Worm (Caenorhabditis elegans) whole organism, midembryonic: ENCODE measurements around the gene idhg-1.

ENCODE experiments used
- T22C8.4 ChIP-seq: fragments of 200-800 bp; sonication (Bioruptor generic); IDR thresholded peaks from 2 replicates; pipeline ENCODE4 v1.3.6; 2022; ENCODE audit warnings: missing genetic modification characterization, missing compliant biosample characterization
- cog-1 ChIP-seq: sonication (generic microtip); optimal IDR thresholded peaks from 2 replicates; lab custom pipeline; 2016; ENCODE audit warnings: missing genetic modification characterization, missing compliant biosample characterization
- flt-1 ChIP-seq: fragments of 200-800 bp; sonication (Bioruptor generic); IDR thresholded peaks from 2 replicates; pipeline ENCODE4 v1.3.6; 2022; ENCODE audit warnings: missing genetic modification characterization, missing compliant biosample characterization
- klf-2 ChIP-seq: fragments of 200-800 bp; sonication (Bioruptor generic); conservative IDR thresholded peaks from 2 replicates; pipeline ENCODE4 v1.3.6; 2022; ENCODE audit warnings: missing genetic modification reagents, missing genetic modification characterization, missing compliant biosample characterization
- ref-1 ChIP-seq: fragments of 200-800 bp; sonication (Bioruptor generic); conservative IDR thresholded peaks from 2 replicates; pipeline ENCODE4 v1.3.6; 2022; ENCODE audit warnings: missing genetic modification reagents, missing genetic modification characterization, missing compliant biosample characterization
- ztf-29 ChIP-seq: fragments of 200-800 bp; sonication (Bioruptor generic); IDR thresholded peaks from 2 replicates; pipeline ENCODE4 v1.3.6; 2022; ENCODE audit warnings: missing genetic modification reagents, missing genetic modification characterization, missing compliant biosample characterization

DNA sequence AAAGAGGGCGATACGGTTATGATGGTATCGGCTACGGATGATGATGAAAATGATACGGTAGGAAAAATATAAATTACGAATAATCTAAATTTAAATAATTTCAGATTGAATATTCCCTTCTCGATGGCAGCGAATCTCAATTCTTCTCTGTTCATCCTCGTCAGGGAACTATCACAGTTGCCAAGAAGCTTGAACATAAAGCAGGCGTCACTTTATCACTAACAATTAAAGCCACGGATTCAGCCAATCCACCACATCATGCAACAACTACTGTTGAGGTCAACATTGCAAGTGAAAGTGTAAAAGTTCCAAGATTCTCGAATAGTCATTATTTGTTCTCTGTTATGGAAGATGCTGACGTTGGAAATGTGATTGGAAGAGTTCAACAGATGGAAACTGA, 37.6 kb upstream of the idhg-1 start:
- TF ChIP-seq T22C8.4 (GFP tag; lab: Robert Waterston, UW) (no peak), ztf-29 (no peak), ref-1 (GFP tag; lab: Robert Waterston, UW) (no peak), flt-1 (GFP tag; lab: Robert Waterston, UW) (no peak), cog-1 (tag; lab: Kevin White, UChicago) (no peak), klf-2 (GFP tag; lab: Robert Waterston, UW) (no peak)
